Worm (Caenorhabditis elegans) whole organism, midembryonic: ENCODE data around the gene B0284.3.

Experiments used
- cog-1 ChIP-seq: sonication (generic microtip); optimal IDR thresholded peaks from 2 replicates; lab custom pipeline; 2016; ENCODE audit warnings: missing genetic modification characterization, missing compliant biosample characterization
- flt-1 ChIP-seq: fragments of 200-800 bp; sonication (Bioruptor generic); IDR thresholded peaks from 2 replicates; pipeline ENCODE4 v1.3.6; 2022; ENCODE audit warnings: missing genetic modification characterization, missing compliant biosample characterization
- klf-2 ChIP-seq: fragments of 200-800 bp; sonication (Bioruptor generic); conservative IDR thresholded peaks from 2 replicates; pipeline ENCODE4 v1.3.6; 2022; ENCODE audit warnings: missing genetic modification reagents, missing genetic modification characterization, missing compliant biosample characterization
- med-1 ChIP-seq: sonication (generic microtip); optimal IDR thresholded peaks from 2 replicates; lab custom pipeline; 2017; ENCODE audit warnings: missing genetic modification characterization, mild to moderate bottlenecking, missing compliant biosample characterization, antibody characterized with exemption, missing genetic modification reagents; ENCODE audit not compliant: insufficient read depth
- ref-1 ChIP-seq: fragments of 200-800 bp; sonication (Bioruptor generic); conservative IDR thresholded peaks from 2 replicates; pipeline ENCODE4 v1.3.6; 2022; ENCODE audit warnings: missing genetic modification reagents, missing genetic modification characterization, missing compliant biosample characterization
- tab-1 ChIP-seq: fragments of 200-800 bp; sonication (Bioruptor generic); IDR thresholded peaks from 2 replicates; pipeline ENCODE4 v1.3.6; 2022; ENCODE audit warnings: missing genetic modification characterization, missing compliant biosample characterization
- ztf-23 ChIP-seq: fragments of 200-800 bp; sonication (Bioruptor generic); IDR thresholded peaks from 2 replicates; pipeline ENCODE4 v1.3.6; 2022; ENCODE audit warnings: missing genetic modification reagents, missing genetic modification characterization, missing compliant biosample characterization

DNA sequence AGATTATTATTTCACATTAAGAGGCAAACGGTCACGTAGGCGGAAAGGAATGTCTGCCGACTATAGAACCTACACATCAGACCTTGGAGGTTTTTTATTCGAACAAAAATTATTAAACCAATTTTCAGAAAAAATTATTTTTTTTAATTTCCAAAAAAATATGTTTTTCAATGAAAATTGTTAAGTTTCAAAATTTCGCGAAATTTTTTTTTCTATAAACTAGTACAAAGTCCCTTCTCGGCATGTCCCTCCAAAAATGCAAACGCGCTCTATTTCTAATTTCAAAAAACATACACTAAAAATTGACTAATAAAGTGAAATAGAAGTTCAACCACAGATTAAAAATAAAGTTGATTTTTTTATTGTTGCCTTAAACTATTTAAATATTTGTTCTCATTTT, 14.6 kb downstream of the B0284.3 start, which contains the start of gene ckb-1:
- TF ChIP-seq ref-1 (GFP tag; lab: Robert Waterston, UW) (no peak), med-1 (GFP tag; lab: Kevin White, UChicago) (no peak), flt-1 (no peak), klf-2 (GFP tag; lab: Robert Waterston, UW) (no peak), tab-1 (GFP tag; lab: Robert Waterston, UW) (no peak), ztf-23 (GFP tag; lab: Robert Waterston, UW) (no peak), cog-1 (tag; lab: Kevin White, UChicago) (no peak)
